Fruit fly (Drosophila melanogaster) whole organism, embryonic: ENCODE results near the gene CG43401.

Experiments used
- ATbp ChIP-seq: fragments of 200-800 bp; sonication (Bioruptor generic); optimal IDR thresholded peaks from 2 replicates; lab custom pipeline; 2017; ENCODE audit warnings: missing biosample characterization, mild to moderate bottlenecking, missing genetic modification characterization, missing genetic modification reagents
- B-H1 ChIP-seq: fragments of 200-800 bp; sonication (Bioruptor generic); IDR thresholded peaks from 3 replicates; pipeline ENCODE4 v1.3.6; 2022; ENCODE audit warnings: missing biosample characterization, missing genetic modification characterization
- Bdp1 ChIP-seq: fragments of 200-800 bp; sonication (Bioruptor generic); optimal IDR thresholded peaks from 3 replicates; lab custom pipeline; 2016; ENCODE audit warnings: missing biosample characterization, missing genetic modification characterization
- CG10147 ChIP-seq: fragments of 200-800 bp; sonication (Bioruptor generic); optimal IDR thresholded peaks from 2 replicates; lab custom pipeline; 2019; ENCODE audit warnings: missing biosample characterization, mild to moderate bottlenecking, missing genetic modification characterization, moderate library complexity
- CG10321 ChIP-seq: fragments of 200-800 bp; sonication (Bioruptor generic); IDR thresholded peaks from 2 replicates; pipeline ENCODE4 v1.3.6; 2022; ENCODE audit warnings: missing biosample characterization, missing genetic modification characterization
- CG11085 ChIP-seq: fragments of 200-800 bp; sonication (Bioruptor generic); IDR thresholded peaks from 2 replicates; pipeline ENCODE4 v1.3.6; 2022; ENCODE audit warnings: missing biosample characterization, missing genetic modification characterization
- CG11247 ChIP-seq: fragments of 200-800 bp; sonication (Bioruptor generic); IDR thresholded peaks from 2 replicates; pipeline ENCODE4 v1.3.6; 2022; ENCODE audit warnings: missing biosample characterization, missing genetic modification characterization
- CG12391 ChIP-seq: fragments of 200-800 bp; sonication (Bioruptor generic); optimal IDR thresholded peaks from 3 replicates; lab custom pipeline; 2018; ENCODE audit warnings: missing biosample characterization, mild to moderate bottlenecking, missing genetic modification characterization, moderate library complexity
- CG13123 ChIP-seq: fragments of 200-800 bp; sonication (Bioruptor generic); optimal IDR thresholded peaks from 2 replicates; lab custom pipeline; 2016; ENCODE audit warnings: missing biosample characterization, missing genetic modification characterization
- CG14014 ChIP-seq: fragments of 200-800 bp; sonication (Bioruptor generic); IDR thresholded peaks from 2 replicates; pipeline ENCODE4 v1.3.6; 2022; ENCODE audit warnings: missing biosample characterization, missing genetic modification characterization
- CG1603 ChIP-seq: fragments of 200-800 bp; sonication (Bioruptor generic); optimal IDR thresholded peaks from 2 replicates; lab custom pipeline; 2019; ENCODE audit warnings: missing biosample characterization, mild to moderate bottlenecking, missing genetic modification characterization, moderate library complexity
- CG16779 ChIP-seq: fragments of 200-800 bp; sonication (Bioruptor generic); IDR thresholded peaks from 2 replicates; pipeline ENCODE4 v1.3.6; 2022; ENCODE audit warnings: missing biosample characterization, missing genetic modification characterization
- CG16813 ChIP-seq: fragments of 200-800 bp; sonication (Bioruptor generic); IDR thresholded peaks from 3 replicates; pipeline ENCODE4 v1.3.6; 2022; ENCODE audit warnings: missing biosample characterization, missing genetic modification characterization; ENCODE audit not compliant: partially characterized antibody
- CG18262 ChIP-seq: fragments of 200-800 bp; optimal IDR thresholded peaks from 3 replicates; lab custom pipeline; 2019; ENCODE audit warnings: missing biosample characterization, mild to moderate bottlenecking, missing genetic modification characterization, moderate library complexity
- CG2199 ChIP-seq: fragments of 200-800 bp; sonication (Bioruptor generic); IDR thresholded peaks from 3 replicates; pipeline ENCODE4 v1.3.6; 2022; ENCODE audit warnings: missing biosample characterization, missing genetic modification characterization
- CG2202 ChIP-seq: fragments of 200-800 bp; sonication (Bioruptor generic); optimal IDR thresholded peaks from 2 replicates; lab custom pipeline; 2018; ENCODE audit warnings: missing biosample characterization, mild to moderate bottlenecking, missing genetic modification characterization
- CG2712 ChIP-seq: fragments of 200-800 bp; optimal IDR thresholded peaks from 3 replicates; lab custom pipeline; 2019; ENCODE audit warnings: missing biosample characterization, mild to moderate bottlenecking, missing genetic modification characterization, moderate library complexity
- CG32772 ChIP-seq: fragments of 200-800 bp; sonication (Bioruptor generic); IDR thresholded peaks from 2 replicates; pipeline ENCODE4 v1.3.6; 2022; ENCODE audit warnings: missing biosample characterization, missing genetic modification characterization
- CG33213 ChIP-seq: fragments of 200-800 bp; sonication (Bioruptor generic); optimal IDR thresholded peaks from 3 replicates; lab custom pipeline; 2016; ENCODE audit warnings: missing biosample characterization, missing genetic modification characterization
- CG34376 ChIP-seq: fragments of 200-800 bp; sonication (Bioruptor generic); optimal IDR thresholded peaks from 2 replicates; lab custom pipeline; 2018; ENCODE audit warnings: missing biosample characterization, mild to moderate bottlenecking, missing genetic modification characterization
- CG4328 ChIP-seq: fragments of 200-800 bp; sonication (Bioruptor generic); optimal IDR thresholded peaks from 3 replicates; lab custom pipeline; 2017; ENCODE audit warnings: missing biosample characterization, missing genetic modification reagents, missing genetic modification characterization
- CG6654 ChIP-seq: fragments of 200-800 bp; sonication (Bioruptor generic); optimal IDR thresholded peaks from 2 replicates; lab custom pipeline; 2017; ENCODE audit warnings: missing biosample characterization, mild to moderate bottlenecking, missing genetic modification characterization
- CG8944 ChIP-seq: fragments of 200-800 bp; sonication (Bioruptor generic); optimal IDR thresholded peaks from 3 replicates; lab custom pipeline; 2016; ENCODE audit warnings: missing biosample characterization, missing genetic modification characterization
- CG9727 ChIP-seq: fragments of 200-800 bp; sonication (Bioruptor generic); optimal IDR thresholded peaks from 3 replicates; lab custom pipeline; 2017; ENCODE audit warnings: missing biosample characterization, mild to moderate bottlenecking, missing genetic modification characterization
- H15 ChIP-seq: fragments of 200-800 bp; sonication (Bioruptor generic); IDR thresholded peaks from 3 replicates; pipeline ENCODE4 v1.3.6; 2022; ENCODE audit warnings: missing biosample characterization, missing genetic modification characterization
- Jarid2 ChIP-seq: fragments of 200-800 bp; sonication (Bioruptor generic); optimal IDR thresholded peaks from 3 replicates; lab custom pipeline; 2017; ENCODE audit warnings: mild to moderate bottlenecking, missing biosample characterization, missing genetic modification reagents, missing genetic modification characterization
- MESR4 ChIP-seq: fragments of 200-800 bp; sonication (Bioruptor generic); optimal IDR thresholded peaks from 2 replicates; lab custom pipeline; 2018; ENCODE audit warnings: missing biosample characterization, mild to moderate bottlenecking, missing genetic modification characterization, moderate library complexity
- NK7.1 ChIP-seq: fragments of 200-800 bp; sonication (Bioruptor generic); optimal IDR thresholded peaks from 3 replicates; lab custom pipeline; 2016; ENCODE audit warnings: missing biosample characterization, missing genetic modification characterization
- Nf-YA ChIP-seq: fragments of 200-800 bp; sonication (Bioruptor generic); IDR thresholded peaks from 2 replicates; pipeline ENCODE4 v1.3.6; 2022; ENCODE audit warnings: missing biosample characterization, missing genetic modification characterization
- Sin3A ChIP-seq: fragments of >200 bp; optimal IDR thresholded peaks from 2 replicates; lab custom pipeline; 2018
- Six4 ChIP-seq: fragments of 200-800 bp; sonication (Bioruptor generic); optimal IDR thresholded peaks from 2 replicates; lab custom pipeline; 2016; ENCODE audit warnings: missing biosample characterization, missing genetic modification characterization
- ara ChIP-seq: fragments of 200-800 bp; sonication (Bioruptor generic); IDR thresholded peaks from 2 replicates; pipeline ENCODE4 v1.3.6; 2022; ENCODE audit warnings: missing biosample characterization, missing genetic modification characterization
- ash1 ChIP-seq: fragments of 200-800 bp; sonication (Bioruptor generic); optimal IDR thresholded peaks from 2 replicates; lab custom pipeline; 2018; ENCODE audit warnings: missing biosample characterization, mild to moderate bottlenecking, missing genetic modification characterization
- bbx ChIP-seq: fragments of 200-800 bp; sonication (Bioruptor generic); IDR thresholded peaks from 2 replicates; pipeline ENCODE4 v1.3.6; 2022; ENCODE audit warnings: missing biosample characterization, missing genetic modification characterization; ENCODE audit not compliant: partially characterized antibody
- caup ChIP-seq: fragments of 200-800 bp; sonication (Bioruptor generic); optimal IDR thresholded peaks from 3 replicates; lab custom pipeline; 2017; ENCODE audit warnings: missing biosample characterization, mild to moderate bottlenecking, missing genetic modification characterization, moderate library complexity; ENCODE audit not compliant: severe bottlenecking
- chm ChIP-seq: fragments of 200-800 bp; sonication (Bioruptor generic); IDR thresholded peaks from 2 replicates; pipeline ENCODE4 v1.3.6; 2022; ENCODE audit warnings: missing biosample characterization, missing genetic modification characterization
- ci ChIP-seq: fragments of 200-800 bp; sonication (Bioruptor generic); IDR thresholded peaks from 3 replicates; pipeline ENCODE4 v1.3.6; 2022; ENCODE audit warnings: missing biosample characterization, missing genetic modification characterization
- danr ChIP-seq: fragments of 200-800 bp; sonication (Bioruptor generic); IDR thresholded peaks from 2 replicates; pipeline ENCODE4 v1.3.6; 2022; ENCODE audit warnings: missing biosample characterization, missing genetic modification characterization
- en ChIP-seq: fragments of 200-800 bp; sonication (Bioruptor generic); optimal IDR thresholded peaks from 2 replicates; lab custom pipeline; 2016; ENCODE audit warnings: missing biosample characterization, missing genetic modification characterization
- eve ChIP-seq, 2 experiments: fragments of >200 bp; optimal IDR thresholded peaks; 2 replicates each; lab custom pipeline; 2017; ENCODE audit warnings: missing biosample characterization in 2 of 2, missing genetic modification characterization in 2 of 2
- eyg ChIP-seq: fragments of 200-800 bp; sonication (Bioruptor generic); optimal IDR thresholded peaks from 3 replicates; lab custom pipeline; 2016; ENCODE audit warnings: missing biosample characterization, missing genetic modification characterization
- fru ChIP-seq: fragments of >200 bp; optimal IDR thresholded peaks from 2 replicates; lab custom pipeline; 2017
- jing ChIP-seq: fragments of 200-800 bp; sonication (Bioruptor generic); optimal IDR thresholded peaks from 2 replicates; lab custom pipeline; 2018; ENCODE audit warnings: missing biosample characterization, mild to moderate bottlenecking, missing genetic modification characterization
- klu ChIP-seq: fragments of 200-800 bp; sonication (Bioruptor generic); IDR thresholded peaks from 2 replicates; pipeline ENCODE4 v1.3.6; 2022; ENCODE audit warnings: missing biosample characterization, missing genetic modification characterization
- knrl ChIP-seq: fragments of 200-800 bp; sonication (Bioruptor generic); IDR thresholded peaks from 3 replicates; pipeline ENCODE4 v1.3.6; 2022; ENCODE audit warnings: missing biosample characterization, missing genetic modification characterization; ENCODE audit not compliant: partially characterized antibody
- mam ChIP-seq: fragments of 200-800 bp; sonication (Bioruptor generic); optimal IDR thresholded peaks from 3 replicates; lab custom pipeline; 2016; ENCODE audit warnings: missing biosample characterization, missing genetic modification characterization
- org-1 ChIP-seq: fragments of 200-800 bp; sonication (Bioruptor generic); optimal IDR thresholded peaks from 2 replicates; lab custom pipeline; 2017; ENCODE audit warnings: missing biosample characterization, missing genetic modification characterization
- sisA ChIP-seq: fragments of 200-800 bp; sonication (Bioruptor generic); IDR thresholded peaks from 2 replicates; pipeline ENCODE4 v1.3.6; 2022; ENCODE audit warnings: missing biosample characterization, missing genetic modification characterization
- slbo ChIP-seq: fragments of 200-800 bp; sonication (Bioruptor generic); IDR thresholded peaks from 2 replicates; pipeline ENCODE4 v1.3.6; 2022; ENCODE audit warnings: missing biosample characterization, missing genetic modification characterization
- tgo ChIP-seq: fragments of 200-800 bp; sonication (Bioruptor generic); IDR thresholded peaks from 3 replicates; pipeline ENCODE4 v1.3.6; 2022; ENCODE audit warnings: missing biosample characterization, missing genetic modification characterization
- tin ChIP-seq: fragments of 200-800 bp; sonication (Bioruptor generic); optimal IDR thresholded peaks from 3 replicates; lab custom pipeline; 2016; ENCODE audit warnings: missing biosample characterization, missing genetic modification characterization
- tup ChIP-seq: fragments of 200-800 bp; sonication (Bioruptor generic); optimal IDR thresholded peaks from 2 replicates; lab custom pipeline; 2016; ENCODE audit warnings: missing biosample characterization, mild to moderate bottlenecking, missing genetic modification characterization, moderate library complexity
- zfh1 ChIP-seq: fragments of 200-800 bp; sonication (Bioruptor generic); IDR thresholded peaks from 3 replicates; pipeline ENCODE4 v1.3.6; 2022; ENCODE audit warnings: missing biosample characterization, missing genetic modification characterization

CG43401 gene

DNA sequence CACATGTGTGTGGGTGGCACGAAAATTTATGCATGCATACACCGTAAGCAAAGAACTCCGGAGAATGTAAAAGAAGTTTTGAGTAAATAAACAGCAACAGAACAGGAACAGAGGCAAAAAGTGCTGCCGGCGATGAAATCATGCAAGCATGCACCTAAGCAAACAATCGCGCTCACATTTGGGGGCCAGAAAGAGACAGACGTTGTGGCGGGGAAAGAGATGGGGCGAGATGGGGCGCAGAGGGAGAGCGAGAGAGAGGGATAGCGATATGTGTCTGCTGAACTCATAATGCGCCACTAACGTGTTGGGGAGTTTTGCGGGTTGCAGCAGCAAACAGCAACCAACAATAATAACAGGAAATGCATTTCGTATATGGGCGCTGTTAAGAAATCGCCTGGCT, 28.8 kb upstream of the CG43401 start (continued):
- no peak for TF ChIP-seq CG32772
- no peak for TF ChIP-seq B-H1
- peak; percentile 44; the same call in 1 of the 3 replicates for TF ChIP-seq ci (GFP tag; lab: Robert Waterston, UW)
- no peak for TF ChIP-seq Jarid2 (GFP tag; lab: Kevin White, UChicago)
- TF ChIP-seq eve (GFP tag; optimal IDR thresholded peaks at IDR 0.05; lab: Kevin White, UChicago): no peak
- TF ChIP-seq ara: 0 out of 2 replicates have a peak, but pooled peaks have one; percentile 18
- TF ChIP-seq Six4 (GFP tag; lab: Kevin White, UChicago): no peak
- no peak for TF ChIP-seq caup
- no peak for TF ChIP-seq CG16779 (GFP tag; lab: Robert Waterston, UW)
- no peak for TF ChIP-seq zfh1 (GFP tag; lab: Robert Waterston, UW)
- no peak for TF ChIP-seq org-1
- TF ChIP-seq Nf-YA (GFP tag; lab: Robert Waterston, UW): no peak
- no peak for TF ChIP-seq CG11085 (GFP tag; lab: Robert Waterston, UW)
- no peak for TF ChIP-seq CG11247 (GFP tag; lab: Robert Waterston, UW)
- TF ChIP-seq CG2712 (tag; lab: Kevin White, UChicago): no peak
- no peak for TF ChIP-seq tgo (GFP tag; lab: Robert Waterston, UW)
- no peak for TF ChIP-seq ash1 (GFP tag; lab: Kevin White, UChicago)
- 0 out of 2 replicates have a peak, but pooled peaks have one; percentile 9 for TF ChIP-seq bbx (GFP tag; lab: Robert Waterston, UW)
- TF ChIP-seq MESR4: no peak
- TF ChIP-seq CG6654 (GFP tag; lab: Kevin White, UChicago): no peak
- no peak for TF ChIP-seq CG4328 (GFP tag; lab: Kevin White, UChicago)
- TF ChIP-seq en (GFP tag; lab: Kevin White, UChicago): no peak
- no peak for TF ChIP-seq CG13123 (GFP tag; lab: Kevin White, UChicago)
- no peak for TF ChIP-seq tin (GFP tag; lab: Kevin White, UChicago)
- no peak for TF ChIP-seq mam (GFP tag; lab: Kevin White, UChicago)
- no peak for TF ChIP-seq fru (lab: Kevin White, UChicago)
- TF ChIP-seq sisA: no peak
- TF ChIP-seq Bdp1: no peak
- TF ChIP-seq eyg (GFP tag; lab: Kevin White, UChicago): no peak
- no peak for TF ChIP-seq ATbp (GFP tag; lab: Kevin White, UChicago)
- TF ChIP-seq CG12391 (tag; lab: Kevin White, UChicago): no peak
- TF ChIP-seq tup: no peak
- TF ChIP-seq CG34376: no peak
- no peak for TF ChIP-seq slbo
- TF ChIP-seq knrl (GFP tag; lab: Robert Waterston, UW): no peak
- no peak for TF ChIP-seq jing (GFP tag; lab: Kevin White, UChicago)
- TF ChIP-seq CG33213 (GFP tag; lab: Kevin White, UChicago): no peak
- peak; percentile 66; the same call in 1 of the 3 replicates for TF ChIP-seq CG2199
- TF ChIP-seq CG14014 (GFP tag; lab: Robert Waterston, UW): no peak
- TF ChIP-seq CG9727: no peak
- TF ChIP-seq NK7.1 (GFP tag; lab: Kevin White, UChicago): no peak
- TF ChIP-seq CG8944 (GFP tag; lab: Kevin White, UChicago): no peak
- TF ChIP-seq CG10147 (GFP tag; lab: Kevin White, UChicago): no peak
- no peak for TF ChIP-seq CG18262 (tag; lab: Kevin White, UChicago)
- no peak for TF ChIP-seq CG16813
- TF ChIP-seq danr (GFP tag; lab: Robert Waterston, UW): no peak
- no peak for TF ChIP-seq CG1603 (tag; lab: Kevin White, UChicago)
- TF ChIP-seq H15: no peak
- peak; percentile 61 for TF ChIP-seq CG10321
- TF ChIP-seq chm (GFP tag; lab: Robert Waterston, UW): no peak
- peak; percentile 14 for TF ChIP-seq CG2202
- no peak for TF ChIP-seq Sin3A (lab: Kevin White, UChicago)
- TF ChIP-seq klu (GFP tag; lab: Robert Waterston, UW): no peak
